Worm (Caenorhabditis elegans) whole organism, L1 larva: Measurements from ENCODE around the gene str-97.

Source experiments
- C16A3.4 ChIP-seq: fragments of 150-350 bp; optimal IDR thresholded peaks from 2 replicates; lab custom pipeline; 2014; ENCODE audit warnings: missing biosample characterization, missing genetic modification characterization
- alr-1 ChIP-seq: fragments of 200-800 bp; sonication (Bioruptor generic); optimal IDR thresholded peaks from 2 replicates; lab custom pipeline; 2018; ENCODE audit warnings: borderline replicate concordance, mild to moderate bottlenecking, missing genetic modification characterization, missing compliant biosample characterization
- ama-1 ChIP-seq: fragments of 150-350 bp; optimal IDR thresholded peaks from 2 replicates; lab custom pipeline; 2014
- ceh-90 ChIP-seq: sonication (generic microtip); optimal IDR thresholded peaks from 2 replicates; lab custom pipeline; 2016; ENCODE audit warnings: missing genetic modification characterization, missing compliant biosample characterization
- ces-1 ChIP-seq: fragments of 150-350 bp; optimal IDR thresholded peaks from 2 replicates; lab custom pipeline; 2014; ENCODE audit warnings: missing biosample characterization, missing genetic modification reagents, missing genetic modification characterization
- dpl-1 ChIP-seq, 3 experiments: fragments of 150-350 bp in 2 of 3; sonication (generic microtip) in 1 of 3; optimal IDR thresholded peaks; 2 replicates each; lab custom pipeline; 2014 to 2017; ENCODE audit warnings: missing biosample characterization in 3 of 3, missing genetic modification characterization in 3 of 3, missing genetic modification reagents in 3 of 3
- egl-13 ChIP-seq: sonication (generic microtip); optimal IDR thresholded peaks from 2 replicates; lab custom pipeline; 2016; ENCODE audit warnings: missing genotype, missing genetic modification reagents, missing genetic modification characterization, missing compliant biosample characterization
- elt-2 ChIP-seq: sonication (generic microtip); optimal IDR thresholded peaks from 2 replicates; lab custom pipeline; 2016; ENCODE audit warnings: missing genetic modification characterization, mild to moderate bottlenecking, inconsistent platforms, missing compliant biosample characterization, missing genetic modification reagents
- elt-3 ChIP-seq, 6 experiments: fragments of 150-350 bp in 1 of 6; sonication (generic microtip); optimal IDR thresholded peaks; 2 replicates each; lab custom pipeline; 2017 to 2018; ENCODE audit warnings: missing biosample characterization in 6 of 6, missing genetic modification characterization in 6 of 6, inconsistent platforms in 1 of 6
- ets-5 ChIP-seq: fragments of 200-800 bp; sonication (Bioruptor generic); IDR thresholded peaks from 2 replicates; pipeline ENCODE4 v1.3.6; 2022; ENCODE audit warnings: missing genetic modification characterization, missing compliant biosample characterization
- fkh-4 ChIP-seq: sonication (generic microtip); optimal IDR thresholded peaks from 2 replicates; lab custom pipeline; 2016; ENCODE audit warnings: missing compliant biosample characterization, missing genetic modification characterization, borderline replicate concordance
- hlh-17 ChIP-seq: fragments of 200-800 bp; sonication (Bioruptor generic); optimal IDR thresholded peaks from 2 replicates; lab custom pipeline; 2018; ENCODE audit warnings: missing genetic modification characterization, mild to moderate bottlenecking, missing compliant biosample characterization, moderate library complexity, borderline replicate concordance
- hpl-2 ChIP-seq: fragments of 150-350 bp; optimal IDR thresholded peaks from 2 replicates; lab custom pipeline; 2014; ENCODE audit warnings: missing biosample characterization, missing genetic modification reagents, missing genetic modification characterization
- isw-1 ChIP-seq: fragments of 200-800 bp; sonication (Bioruptor generic); IDR thresholded peaks from 2 replicates; pipeline ENCODE4 v1.3.6; 2022; ENCODE audit warnings: missing genetic modification characterization, missing compliant biosample characterization
- lin-14 ChIP-seq: fragments of 200-800 bp; sonication (Bioruptor generic); optimal IDR thresholded peaks from 2 replicates; lab custom pipeline; 2018; ENCODE audit warnings: mild to moderate bottlenecking, missing genetic modification characterization, moderate library complexity, missing compliant biosample characterization
- lir-3 ChIP-seq: sonication (generic microtip); optimal IDR thresholded peaks from 2 replicates; lab custom pipeline; 2016; ENCODE audit warnings: mild to moderate bottlenecking, missing genetic modification characterization, moderate library complexity, missing compliant biosample characterization; ENCODE audit not compliant: poor library complexity
- mep-1 ChIP-seq: fragments of 150-350 bp; optimal IDR thresholded peaks from 2 replicates; lab custom pipeline; 2014; ENCODE audit warnings: missing biosample characterization, missing genetic modification characterization
- nhr-19 ChIP-seq: fragments of 200-800 bp; sonication (Bioruptor generic); conservative IDR thresholded peaks from 2 replicates; pipeline ENCODE4 v1.3.6; 2022; ENCODE audit warnings: missing genetic modification characterization, missing compliant biosample characterization
- nhr-20 ChIP-seq: sonication (generic microtip); optimal IDR thresholded peaks from 2 replicates; lab custom pipeline; 2016; ENCODE audit warnings: mild to moderate bottlenecking, missing genetic modification characterization, missing compliant biosample characterization
- nhr-237 ChIP-seq: fragments of 150-350 bp; optimal IDR thresholded peaks from 2 replicates; lab custom pipeline; 2014; ENCODE audit warnings: missing biosample characterization, missing genetic modification characterization
- nhr-28 ChIP-seq: fragments of 150-350 bp; optimal IDR thresholded peaks from 2 replicates; lab custom pipeline; 2014; ENCODE audit warnings: missing biosample characterization, missing genetic modification characterization
- nhr-47 ChIP-seq: sonication (generic microtip); optimal IDR thresholded peaks from 2 replicates; lab custom pipeline; 2016; ENCODE audit warnings: mild to moderate bottlenecking, missing genetic modification characterization, moderate library complexity, missing compliant biosample characterization
- nhr-84 ChIP-seq: sonication (generic microtip); optimal IDR thresholded peaks from 2 replicates; lab custom pipeline; 2017; ENCODE audit warnings: missing biosample characterization, missing genetic modification characterization
- pag-3 ChIP-seq: sonication (generic microtip); optimal IDR thresholded peaks from 2 replicates; lab custom pipeline; 2017; ENCODE audit warnings: missing genetic modification characterization, mild to moderate bottlenecking, missing compliant biosample characterization, antibody characterized with exemption, borderline replicate concordance; ENCODE audit not compliant: insufficient read depth
- pax-3 ChIP-seq: fragments of 200-800 bp; sonication (Bioruptor generic); optimal IDR thresholded peaks from 2 replicates; lab custom pipeline; 2018; ENCODE audit warnings: mild to moderate bottlenecking, missing genetic modification characterization, moderate library complexity, missing compliant biosample characterization
- pqm-1 ChIP-seq: sonication (generic microtip); optimal IDR thresholded peaks from 3 replicates; lab custom pipeline; 2017; ENCODE audit warnings: missing biosample characterization, missing genetic modification characterization
- rnt-1 ChIP-seq: sonication (generic microtip); optimal IDR thresholded peaks from 2 replicates; lab custom pipeline; 2016; ENCODE audit warnings: mild to moderate bottlenecking, missing genetic modification characterization, moderate library complexity, missing compliant biosample characterization
- sup-37 ChIP-seq: fragments of 200-800 bp; sonication (Bioruptor generic); optimal IDR thresholded peaks from 2 replicates; lab custom pipeline; 2018; ENCODE audit warnings: mild to moderate bottlenecking, missing genetic modification characterization, missing compliant biosample characterization
- swsn-7 ChIP-seq: sonication (generic microtip); optimal IDR thresholded peaks from 2 replicates; lab custom pipeline; 2016; ENCODE audit warnings: missing genetic modification characterization, missing compliant biosample characterization
- unc-130 ChIP-seq: fragments of 150-350 bp; optimal IDR thresholded peaks from 2 replicates; lab custom pipeline; 2017; ENCODE audit warnings: missing biosample characterization, missing genetic modification characterization, inconsistent platforms
- unc-30 ChIP-seq: sonication (generic microtip); optimal IDR thresholded peaks from 2 replicates; lab custom pipeline; 2017; ENCODE audit warnings: missing biosample characterization, missing genetic modification characterization
- unc-86 ChIP-seq: sonication (generic microtip); optimal IDR thresholded peaks from 2 replicates; lab custom pipeline; 2016; ENCODE audit warnings: missing genetic modification characterization, missing compliant biosample characterization
- unc-98 ChIP-seq: fragments of 200-800 bp; sonication (Bioruptor generic); IDR thresholded peaks from 2 replicates; pipeline ENCODE4 v1.3.6; 2022; ENCODE audit warnings: missing genetic modification characterization, missing compliant biosample characterization
- vab-15 ChIP-seq: sonication (generic microtip); optimal IDR thresholded peaks from 2 replicates; lab custom pipeline; 2017; ENCODE audit warnings: missing genotype, mild to moderate bottlenecking, missing genetic modification characterization, missing compliant biosample characterization
- xbp-1 ChIP-seq: sonication (generic microtip); optimal IDR thresholded peaks from 2 replicates; lab custom pipeline; 2016; ENCODE audit warnings: missing genetic modification characterization, missing compliant biosample characterization
- ztf-4 ChIP-seq: fragments of 150-350 bp; optimal IDR thresholded peaks from 2 replicates; lab custom pipeline; 2014; ENCODE audit warnings: missing biosample characterization, missing genetic modification characterization

Gene str-97

DNA sequence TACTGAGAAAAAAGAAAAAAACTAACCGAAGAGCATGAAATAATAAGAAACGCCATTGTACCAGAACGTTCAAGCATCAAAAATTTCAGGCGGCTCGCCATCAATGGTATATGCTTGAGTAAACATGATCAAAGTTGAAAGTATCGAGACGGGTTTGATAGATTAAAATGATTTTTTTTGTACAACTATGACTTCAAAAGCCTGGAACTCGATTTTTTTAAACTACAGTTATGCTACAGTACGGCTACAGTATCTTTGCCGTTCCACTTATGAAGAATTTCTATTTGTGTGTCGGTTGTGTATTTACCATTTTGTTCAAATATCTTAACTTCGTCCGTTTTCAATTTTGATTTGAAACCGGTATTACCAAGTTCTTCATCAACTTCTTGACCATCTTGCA is at the start of gene str-97:
Gene str-97 (minus strand): TSS at position 101 of the 400 bp plus-strand sequence.
- no peak for TF ChIP-seq rnt-1
- no peak for TF ChIP-seq nhr-20 (tag; lab: Kevin White, UChicago)
- TF ChIP-seq hlh-17 (GFP tag; lab: Kevin White, UChicago), result no peak
- TF ChIP-seq isw-1 (GFP tag; lab: Robert Waterston, UW), result no peak
- TF ChIP-seq unc-130 (tag; lab: Kevin White, UChicago), result no peak

DNA sequence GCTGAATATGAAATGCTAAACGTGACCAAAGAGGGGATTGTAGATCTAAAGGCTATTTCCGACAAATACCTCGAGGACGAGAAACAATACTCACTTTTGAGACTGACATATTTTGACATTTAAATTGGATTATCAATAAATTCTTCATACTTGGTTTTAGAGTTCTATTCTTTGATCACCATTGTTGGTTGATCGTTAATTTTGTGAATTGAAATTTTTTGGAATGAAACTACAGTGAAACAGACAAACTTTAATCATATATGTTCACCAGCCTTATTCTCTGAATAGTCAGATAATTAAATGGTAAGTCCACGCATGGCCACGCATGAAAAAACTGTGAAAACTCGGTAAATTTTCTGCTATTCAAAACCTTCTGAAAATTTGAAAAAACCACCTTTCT is 47.6 kb upstream of the str-97 start, which contains the start of gene F11A5.18:
Gene F11A5.18 (plus strand): TSS at position 301 of the 400 bp plus-strand sequence.
- TF ChIP-seq sup-37 (no peak), xbp-1 (tag; lab: Kevin White, UChicago) (no peak), pqm-1 (tag; lab: Kevin White, UChicago) (no peak), nhr-19 (GFP tag; lab: Robert Waterston, UW) (no peak), elt-2 (tag; lab: Kevin White, UChicago) (no peak), dpl-1 (GFP tag; optimal IDR thresholded peaks at IDR 0.05; lab: Kevin White, UChicago) (no peak)

DNA sequence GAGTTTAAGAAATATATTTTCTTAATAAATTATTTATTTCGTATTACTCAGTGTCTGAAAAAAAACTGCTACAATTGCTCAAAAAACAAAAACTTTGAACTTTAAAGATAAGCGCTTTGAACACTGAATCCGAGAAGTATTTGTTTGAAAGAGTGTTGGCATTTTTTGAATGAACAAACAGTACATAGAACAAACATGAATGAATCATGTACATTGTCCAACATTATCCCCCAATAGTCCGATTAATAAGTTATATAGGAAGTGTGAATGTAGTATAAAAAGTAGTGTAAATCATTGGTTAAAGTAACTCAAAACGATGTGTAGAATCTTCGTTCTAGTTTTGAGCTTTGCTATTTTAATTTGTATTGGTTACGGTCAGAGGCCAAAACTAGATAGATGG is 46.7 kb upstream of the str-97 start, which contains the start of gene F11A5.17:
Gene F11A5.17 (plus strand): TSS at position 301 of the 400 bp plus-strand sequence.
- no peak for TF ChIP-seq ztf-4 (tag; lab: Kevin White, UChicago)
- TF ChIP-seq sup-37, result no peak
- TF ChIP-seq pax-3, result no peak
- no peak for TF ChIP-seq C16A3.4 (tag; lab: Kevin White, UChicago)
- no peak for TF ChIP-seq nhr-84 (tag; lab: Kevin White, UChicago)
- TF ChIP-seq pag-3 (tag; lab: Kevin White, UChicago), result no peak
- TF ChIP-seq ama-1 (lab: Kevin White, UChicago), result no peak
- TF ChIP-seq ceh-90, result no peak
- no peak for TF ChIP-seq nhr-237 (tag; lab: Kevin White, UChicago)
- TF ChIP-seq mep-1 (tag; lab: Kevin White, UChicago), result no peak
- no peak for TF ChIP-seq elt-3 (tag; optimal IDR thresholded peaks at IDR 0.05; lab: Kevin White, UChicago)
- no peak for TF ChIP-seq hpl-2 (GFP tag; lab: Kevin White, UChicago)
- no peak for TF ChIP-seq lir-3 (tag; lab: Kevin White, UChicago)
- no peak for TF ChIP-seq unc-86 (tag; lab: Kevin White, UChicago)
- TF ChIP-seq fkh-4 (tag; lab: Kevin White, UChicago), result no peak

DNA sequence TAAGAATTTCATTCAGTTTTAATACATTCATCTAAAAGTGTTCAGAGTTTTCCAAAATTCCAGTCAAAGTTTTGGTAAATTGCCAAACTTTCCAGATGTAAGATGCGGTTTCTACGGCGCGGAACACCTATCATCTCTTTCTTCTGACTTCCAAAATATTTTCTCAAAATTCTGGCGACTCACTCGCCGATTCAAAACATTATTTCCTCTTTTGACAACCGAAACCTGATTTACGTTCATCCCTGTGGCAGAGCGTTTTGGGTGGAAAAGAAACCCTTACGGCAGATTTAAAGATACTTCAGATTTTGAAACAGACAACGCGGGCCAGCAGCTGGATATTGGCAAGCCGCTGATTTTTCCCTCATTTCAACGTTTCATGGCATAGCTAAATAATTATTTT is 43.0 kb upstream of the str-97 start, which contains the start of gene F11A5.5:
Gene F11A5.5 (plus strand): TSS at position 301 of the 400 bp plus-strand sequence.
- TF ChIP-seq nhr-28 (tag; lab: Kevin White, UChicago) (no peak), isw-1 (GFP tag; lab: Robert Waterston, UW) (no peak)
- TF ChIP-seq, all 84 proteins: peak for 0

DNA sequence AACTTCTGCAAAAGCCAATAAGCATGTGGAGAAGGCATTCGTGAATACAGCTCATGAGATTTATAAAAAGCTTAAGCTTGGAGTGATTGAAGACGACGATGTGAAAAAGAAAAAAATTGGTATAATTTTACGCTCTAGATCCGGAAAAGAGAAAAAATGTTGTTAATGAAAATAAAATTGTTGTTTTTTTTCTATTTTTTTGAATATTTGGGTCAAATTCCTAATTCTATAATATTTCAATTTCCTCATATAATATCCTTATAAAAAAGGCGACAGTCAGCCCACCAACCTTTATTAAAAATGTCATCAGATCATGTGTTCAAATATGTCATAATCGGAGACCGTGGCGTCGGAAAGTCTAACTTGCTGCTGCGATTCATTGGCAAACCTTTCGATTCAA is 40.4 kb upstream of the str-97 start, which contains the start of gene rabr-3:
Gene rabr-3 (plus strand): TSS at position 301 of the 400 bp plus-strand sequence.
- TF ChIP-seq C16A3.4 (tag; lab: Kevin White, UChicago), result no peak
- TF ChIP-seq ets-5 (GFP tag; lab: Robert Waterston, UW), result no peak
- no peak for TF ChIP-seq swsn-7 (tag; lab: Kevin White, UChicago)
- no peak for TF ChIP-seq dpl-1 (GFP tag; optimal IDR thresholded peaks at IDR 0.05; lab: Kevin White, UChicago)
- TF ChIP-seq alr-1, result no peak
- TF ChIP-seq vab-15 (tag; lab: Kevin White, UChicago), result no peak
- no peak for TF ChIP-seq elt-2 (tag; lab: Kevin White, UChicago)
- TF ChIP-seq egl-13 (tag; lab: Kevin White, UChicago), result no peak
- TF ChIP-seq sup-37, result no peak
- no peak for TF ChIP-seq nhr-47 (tag; lab: Kevin White, UChicago)
- no peak for TF ChIP-seq ces-1 (GFP tag; lab: Kevin White, UChicago)
- TF ChIP-seq lin-14, result no peak
- TF ChIP-seq unc-98 (GFP tag; lab: Robert Waterston, UW), result no peak
- no peak for TF ChIP-seq fkh-4 (tag; lab: Kevin White, UChicago)
- TF ChIP-seq unc-30 (tag; lab: Kevin White, UChicago), result no peak
